Fruit fly (Drosophila melanogaster): ENCODE results near the gene Obp93a.

dm6 chr3R:21151090-21151870 lies 21.8 kb upstream of the Obp93a start:
- TF ChIP-seq Hr78 (GFP tag; optimal IDR thresholded peaks at IDR 0.05) (no peak), fru (GFP tag; optimal IDR thresholded peaks at IDR 0.05) (peak; percentile 19), pan (optimal IDR thresholded peaks at IDR 0.05) (no peak), CrebA (GFP tag; optimal IDR thresholded peaks at IDR 0.05; ENCODE audit: borderline replicate concordance) (no peak), dl (GFP tag; optimal IDR thresholded peaks at IDR 0.05; ENCODE audit: insufficient read depth in 1 of 2, partially characterized antibody in 2 of 2) (no peak), Dif (GFP tag; optimal IDR thresholded peaks at IDR 0.05; ENCODE audit: partially characterized antibody) (no peak), Myc (optimal IDR thresholded peaks at IDR 0.05) (no peak), Abd-B (GFP tag; optimal IDR thresholded peaks at IDR 0.05) (no peak)

Data from whole organism, wandering third instar larva.